Worm (Caenorhabditis elegans) whole organism, L2 larva: ENCODE measurements around the gene F09B9.5.

Source experiments
- C34F6.9 ChIP-seq: fragments of 150-350 bp; optimal IDR thresholded peaks from 2 replicates; lab custom pipeline; 2014; ENCODE audit warnings: missing biosample characterization, missing genetic modification characterization
- R02D3.7 ChIP-seq: fragments of 150-350 bp; optimal IDR thresholded peaks from 2 replicates; lab custom pipeline; 2014; ENCODE audit warnings: missing biosample characterization, missing genetic modification characterization
- aly-2 ChIP-seq: fragments of 150-350 bp; optimal IDR thresholded peaks from 2 replicates; lab custom pipeline; 2014; ENCODE audit warnings: missing biosample characterization, missing genetic modification characterization
- ama-1 ChIP-seq: fragments of 150-350 bp; optimal IDR thresholded peaks from 2 replicates; lab custom pipeline; 2018; ENCODE audit warnings: inconsistent platforms
- crh-2 ChIP-seq: sonication (generic microtip); optimal IDR thresholded peaks from 2 replicates; lab custom pipeline; 2017; ENCODE audit warnings: missing biosample characterization, missing genetic modification characterization
- egl-27 ChIP-seq: sonication (generic microtip); optimal IDR thresholded peaks from 3 replicates; lab custom pipeline; 2017; ENCODE audit warnings: missing biosample characterization, missing genetic modification reagents, missing genetic modification characterization
- nhr-11 ChIP-seq: fragments of 150-350 bp; optimal IDR thresholded peaks from 2 replicates; lab custom pipeline; 2014; ENCODE audit warnings: missing biosample characterization, missing genetic modification characterization
- nhr-12 ChIP-seq: fragments of 150-350 bp; optimal IDR thresholded peaks from 2 replicates; lab custom pipeline; 2014; ENCODE audit warnings: missing biosample characterization, missing genetic modification characterization
- nhr-237 ChIP-seq: fragments of 150-350 bp; optimal IDR thresholded peaks from 2 replicates; lab custom pipeline; 2014; ENCODE audit warnings: missing biosample characterization, missing genetic modification characterization
- sma-3 ChIP-seq: sonication (generic microtip); optimal IDR thresholded peaks from 2 replicates; lab custom pipeline; 2016; ENCODE audit warnings: missing genetic modification reagents, missing genetic modification characterization, missing compliant biosample characterization
- snpc-4 ChIP-seq: fragments of 150-350 bp; optimal IDR thresholded peaks from 2 replicates; lab custom pipeline; 2014; ENCODE audit warnings: missing biosample characterization, missing genetic modification characterization
- unc-62 ChIP-seq: fragments of 150-350 bp; optimal IDR thresholded peaks from 2 replicates; lab custom pipeline; 2014; ENCODE audit warnings: missing biosample characterization, missing genetic modification reagents, missing genetic modification characterization
- ztf-11 ChIP-seq: sonication (generic microtip); optimal IDR thresholded peaks from 2 replicates; lab custom pipeline; 2017; ENCODE audit warnings: missing biosample characterization, missing genetic modification characterization
- ztf-4 ChIP-seq: fragments of 150-350 bp; optimal IDR thresholded peaks from 2 replicates; lab custom pipeline; 2014; ENCODE audit warnings: missing biosample characterization, missing genetic modification characterization

DNA sequence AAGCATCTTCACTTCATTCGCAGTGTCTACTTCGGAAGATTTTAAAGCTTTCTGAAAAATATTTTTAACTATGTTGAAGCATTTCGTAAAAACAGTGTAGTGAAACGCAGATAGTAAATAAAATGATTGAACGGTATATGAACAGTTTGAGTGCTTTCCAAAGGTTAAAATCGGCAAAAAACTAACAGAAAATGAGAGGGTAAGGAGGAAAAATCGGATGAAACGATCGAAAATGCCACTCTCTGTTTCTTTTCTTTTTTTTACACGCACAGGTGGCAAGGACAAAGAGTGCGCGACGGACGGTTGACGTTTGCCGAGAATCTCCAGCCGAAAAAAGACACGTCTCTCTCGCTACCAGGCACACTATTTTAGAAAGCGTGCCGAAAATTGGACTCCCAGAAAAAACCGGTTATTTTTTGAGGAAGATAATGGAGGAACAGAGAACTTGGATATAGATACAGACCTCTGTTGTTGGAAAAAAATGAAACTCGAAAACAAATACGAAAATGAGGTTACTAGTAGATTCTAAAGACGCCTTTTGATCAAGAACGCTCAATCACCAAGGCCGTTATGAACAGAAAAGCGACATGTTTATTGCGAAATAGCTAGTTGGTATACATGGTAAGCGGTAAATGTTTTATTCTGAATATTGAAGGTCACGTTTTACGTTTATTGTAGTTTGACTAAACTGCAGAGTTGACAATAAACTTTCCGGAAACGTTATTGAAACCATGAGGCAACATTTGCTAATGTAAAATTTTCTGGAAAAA lies 39.9 kb downstream of the F09B9.5 start, which contains the start of gene myrf-2:
- TF ChIP-seq crh-2 (tag; lab: Kevin White, UChicago): no peak
- TF ChIP-seq nhr-237 (tag; lab: Kevin White, UChicago): no peak
- no peak for TF ChIP-seq ztf-11 (tag; lab: Kevin White, UChicago)
- TF ChIP-seq snpc-4 (tag; lab: Kevin White, UChicago): no peak
- no peak for TF ChIP-seq nhr-12
- no peak for TF ChIP-seq nhr-11
- no peak for TF ChIP-seq ama-1 (lab: Kevin White, UChicago)
- TF ChIP-seq aly-2 (tag; lab: Kevin White, UChicago): no peak
- TF ChIP-seq R02D3.7 (tag; lab: Kevin White, UChicago): no peak
- TF ChIP-seq sma-3 (GFP tag; lab: Kevin White, UChicago): peak; percentile 12
- no peak for TF ChIP-seq egl-27 (tag; lab: Kevin White, UChicago)
- no peak for TF ChIP-seq unc-62 (GFP tag; lab: Kevin White, UChicago)
- no peak for TF ChIP-seq C34F6.9
- no peak for TF ChIP-seq ztf-4
